Worm (Caenorhabditis elegans) whole organism, L1 larva: ENCODE measurements around the gene nspb-11.
A peak's percentile ranks its signal among the peaks of the same experiment; 100 is the strongest.

Experiments used
- C16A3.4 ChIP-seq: fragments of 150-350 bp; optimal IDR thresholded peaks from 2 replicates; lab custom pipeline; 2014; ENCODE audit warnings: missing biosample characterization, missing genetic modification characterization
- aha-1 ChIP-seq: fragments of 150-350 bp; optimal IDR thresholded peaks from 2 replicates; lab custom pipeline; 2014; ENCODE audit warnings: missing biosample characterization, missing genetic modification characterization
- aly-2 ChIP-seq: fragments of 150-350 bp; optimal IDR thresholded peaks from 2 replicates; lab custom pipeline; 2014; ENCODE audit warnings: missing biosample characterization, missing genetic modification characterization
- blmp-1 ChIP-seq: fragments of 150-350 bp; optimal IDR thresholded peaks from 2 replicates; lab custom pipeline; 2014; ENCODE audit warnings: missing biosample characterization, missing genetic modification characterization
- ceh-8 ChIP-seq: fragments of 200-800 bp; sonication (Bioruptor generic); optimal IDR thresholded peaks from 2 replicates; lab custom pipeline; 2018; ENCODE audit warnings: mild to moderate bottlenecking, missing genetic modification characterization, moderate library complexity, missing compliant biosample characterization
- dsc-1 ChIP-seq: sonication (generic microtip); optimal IDR thresholded peaks from 2 replicates; lab custom pipeline; 2016; ENCODE audit warnings: mild to moderate bottlenecking, missing genetic modification characterization, missing compliant biosample characterization
- efl-1 ChIP-seq, 4 experiments: fragments of 150-350 bp; optimal IDR thresholded peaks in 3 of 4; peaks in 1 of 4; 1 replicate in 1 of 4; 2 replicates in 3 of 4; lab custom pipeline; 2014; ENCODE audit warnings: missing biosample characterization in 2 of 4, missing genetic modification characterization in 2 of 4, missing genetic modification reagents in 2 of 4
- efl-3 ChIP-seq: fragments of 200-800 bp; sonication (Bioruptor generic); optimal IDR thresholded peaks from 2 replicates; lab custom pipeline; 2018; ENCODE audit warnings: mild to moderate bottlenecking, missing genetic modification characterization, missing compliant biosample characterization
- fkh-10 ChIP-seq: sonication (generic microtip); optimal IDR thresholded peaks from 2 replicates; lab custom pipeline; 2017; ENCODE audit warnings: missing biosample characterization, missing genetic modification reagents, missing genetic modification characterization
- fkh-4 ChIP-seq: sonication (generic microtip); optimal IDR thresholded peaks from 2 replicates; lab custom pipeline; 2016; ENCODE audit warnings: missing compliant biosample characterization, missing genetic modification characterization, borderline replicate concordance
- grh-1 ChIP-seq: fragments of 200-800 bp; sonication (Bioruptor generic); IDR thresholded peaks from 2 replicates; pipeline ENCODE4 v1.3.6; 2022; ENCODE audit warnings: missing genetic modification reagents, missing genetic modification characterization, missing compliant biosample characterization
- hlh-4 ChIP-seq: sonication (generic microtip); optimal IDR thresholded peaks from 2 replicates; lab custom pipeline; 2016; ENCODE audit warnings: mild to moderate bottlenecking, missing genetic modification characterization, missing compliant biosample characterization
- hpl-2 ChIP-seq: fragments of 150-350 bp; optimal IDR thresholded peaks from 2 replicates; lab custom pipeline; 2014; ENCODE audit warnings: missing biosample characterization, missing genetic modification reagents, missing genetic modification characterization
- irx-1 ChIP-seq: sonication (generic microtip); optimal IDR thresholded peaks from 2 replicates; lab custom pipeline; 2016; ENCODE audit warnings: missing genetic modification characterization, missing compliant biosample characterization
- jun-1 ChIP-seq: fragments of 150-350 bp; optimal IDR thresholded peaks from 2 replicates; lab custom pipeline; 2014; ENCODE audit warnings: missing biosample characterization, missing genetic modification reagents, missing genetic modification characterization
- lin-15B ChIP-seq: fragments of 150-350 bp; sonication (generic microtip); optimal IDR thresholded peaks from 3 replicates; lab custom pipeline; 2014; ENCODE audit warnings: missing biosample characterization, missing genetic modification characterization
- lin-35 ChIP-seq, 2 experiments: fragments of 150-350 bp; optimal IDR thresholded peaks; 2 replicates each; lab custom pipeline; 2014; ENCODE audit warnings: missing biosample characterization in 2 of 2, missing genetic modification characterization in 2 of 2, missing genetic modification reagents in 2 of 2
- lir-3 ChIP-seq: sonication (generic microtip); optimal IDR thresholded peaks from 2 replicates; lab custom pipeline; 2016; ENCODE audit warnings: mild to moderate bottlenecking, missing genetic modification characterization, moderate library complexity, missing compliant biosample characterization; ENCODE audit not compliant: poor library complexity
- mab-9 ChIP-seq: fragments of 200-800 bp; sonication (Bioruptor generic); IDR thresholded peaks from 2 replicates; pipeline ENCODE4 v1.3.6; 2022; ENCODE audit warnings: missing genetic modification reagents, missing genetic modification characterization, missing compliant biosample characterization
- mdl-1 ChIP-seq, 2 experiments: fragments of 150-350 bp; optimal IDR thresholded peaks; 2 replicates each; lab custom pipeline; 2014 to 2017; ENCODE audit warnings: missing biosample characterization in 2 of 2, missing genetic modification characterization in 2 of 2, inconsistent platforms in 1 of 2
- nhr-11 ChIP-seq: fragments of 150-350 bp; optimal IDR thresholded peaks from 2 replicates; lab custom pipeline; 2014; ENCODE audit warnings: missing biosample characterization, missing genetic modification characterization
- nhr-12 ChIP-seq: sonication (generic microtip); optimal IDR thresholded peaks from 2 replicates; lab custom pipeline; 2017; ENCODE audit warnings: missing biosample characterization, missing genetic modification characterization
- nhr-19 ChIP-seq: fragments of 200-800 bp; sonication (Bioruptor generic); conservative IDR thresholded peaks from 2 replicates; pipeline ENCODE4 v1.3.6; 2022; ENCODE audit warnings: missing genetic modification characterization, missing compliant biosample characterization
- nhr-20 ChIP-seq: sonication (generic microtip); optimal IDR thresholded peaks from 2 replicates; lab custom pipeline; 2016; ENCODE audit warnings: mild to moderate bottlenecking, missing genetic modification characterization, missing compliant biosample characterization
- nhr-237 ChIP-seq: fragments of 150-350 bp; optimal IDR thresholded peaks from 2 replicates; lab custom pipeline; 2014; ENCODE audit warnings: missing biosample characterization, missing genetic modification characterization
- nhr-47 ChIP-seq: sonication (generic microtip); optimal IDR thresholded peaks from 2 replicates; lab custom pipeline; 2016; ENCODE audit warnings: mild to moderate bottlenecking, missing genetic modification characterization, moderate library complexity, missing compliant biosample characterization
- nhr-71 ChIP-seq: sonication (generic microtip); optimal IDR thresholded peaks from 2 replicates; lab custom pipeline; 2016; ENCODE audit warnings: mild to moderate bottlenecking, missing genetic modification characterization, moderate library complexity, missing compliant biosample characterization
- nhr-77 ChIP-seq: fragments of 150-350 bp; optimal IDR thresholded peaks from 2 replicates; lab custom pipeline; 2014; ENCODE audit warnings: missing biosample characterization, missing genetic modification characterization
- nhr-85 ChIP-seq: sonication (generic microtip); peaks from one replicate; lab custom pipeline; 2016; ENCODE audit warnings: missing genetic modification characterization, inconsistent platforms, missing compliant biosample characterization
- nhr-90 ChIP-seq: sonication (generic microtip); optimal IDR thresholded peaks from 2 replicates; lab custom pipeline; 2016; ENCODE audit warnings: mild to moderate bottlenecking, missing genetic modification characterization, missing compliant biosample characterization; ENCODE audit not compliant: poor library complexity
- pag-3 ChIP-seq: sonication (generic microtip); optimal IDR thresholded peaks from 2 replicates; lab custom pipeline; 2017; ENCODE audit warnings: missing genetic modification characterization, mild to moderate bottlenecking, missing compliant biosample characterization, antibody characterized with exemption, borderline replicate concordance; ENCODE audit not compliant: insufficient read depth
- pax-3 ChIP-seq: fragments of 200-800 bp; sonication (Bioruptor generic); optimal IDR thresholded peaks from 2 replicates; lab custom pipeline; 2018; ENCODE audit warnings: mild to moderate bottlenecking, missing genetic modification characterization, moderate library complexity, missing compliant biosample characterization
- pqm-1 ChIP-seq: sonication (generic microtip); optimal IDR thresholded peaks from 3 replicates; lab custom pipeline; 2017; ENCODE audit warnings: missing biosample characterization, missing genetic modification characterization
- rnt-1 ChIP-seq: sonication (generic microtip); optimal IDR thresholded peaks from 2 replicates; lab custom pipeline; 2016; ENCODE audit warnings: mild to moderate bottlenecking, missing genetic modification characterization, moderate library complexity, missing compliant biosample characterization
- skn-1 ChIP-seq: fragments of 150-350 bp; optimal IDR thresholded peaks from 2 replicates; lab custom pipeline; 2014; ENCODE audit warnings: missing biosample characterization, missing genetic modification characterization
- snpc-4 ChIP-seq: fragments of 150-350 bp; optimal IDR thresholded peaks from 2 replicates; lab custom pipeline; 2014; ENCODE audit warnings: missing biosample characterization, missing genetic modification characterization
- snu-23 ChIP-seq: sonication (generic microtip); optimal IDR thresholded peaks from 2 replicates; lab custom pipeline; 2016; ENCODE audit warnings: missing genetic modification characterization, missing compliant biosample characterization
- sox-4 ChIP-seq: sonication (generic microtip); optimal IDR thresholded peaks from 2 replicates; lab custom pipeline; 2016; ENCODE audit warnings: missing genetic modification characterization, missing compliant biosample characterization
- sptf-1 ChIP-seq: fragments of 150-350 bp; optimal IDR thresholded peaks from 2 replicates; lab custom pipeline; 2014; ENCODE audit warnings: missing biosample characterization, missing genetic modification characterization
- tbx-2 ChIP-seq: sonication (generic microtip); optimal IDR thresholded peaks from 2 replicates; lab custom pipeline; 2016; ENCODE audit warnings: missing genetic modification characterization, missing compliant biosample characterization
- unc-62 ChIP-seq: fragments of 150-350 bp; optimal IDR thresholded peaks from 2 replicates; lab custom pipeline; 2014; ENCODE audit warnings: missing biosample characterization, missing genetic modification reagents, missing genetic modification characterization
- unc-98 ChIP-seq: fragments of 200-800 bp; sonication (Bioruptor generic); IDR thresholded peaks from 2 replicates; pipeline ENCODE4 v1.3.6; 2022; ENCODE audit warnings: missing genetic modification characterization, missing compliant biosample characterization
- vab-15 ChIP-seq: sonication (generic microtip); optimal IDR thresholded peaks from 2 replicates; lab custom pipeline; 2017; ENCODE audit warnings: missing genotype, mild to moderate bottlenecking, missing genetic modification characterization, missing compliant biosample characterization
- ztf-4 ChIP-seq: fragments of 150-350 bp; optimal IDR thresholded peaks from 2 replicates; lab custom pipeline; 2014; ENCODE audit warnings: missing biosample characterization, missing genetic modification characterization

The nspb-11 gene

ce11 chrII:12953297-12953696 is 46.1 kb downstream of the nspb-11 start (continued):
- TF ChIP-seq nhr-47 (tag; lab: Kevin White, UChicago), result peak; percentile 46
- no peak for TF ChIP-seq pax-3
- no peak for TF ChIP-seq nhr-90 (tag; lab: Kevin White, UChicago)
- no peak for TF ChIP-seq nhr-19 (GFP tag; lab: Robert Waterston, UW)
- TF ChIP-seq blmp-1, result peak; percentile 56
- TF ChIP-seq tbx-2 (tag; lab: Kevin White, UChicago), result no peak
- no peak for TF ChIP-seq nhr-12 (tag; lab: Kevin White, UChicago)
- peak; percentile 16 for TF ChIP-seq nhr-20 (tag; lab: Kevin White, UChicago)
- peak; percentile 60 for TF ChIP-seq nhr-71 (tag; lab: Kevin White, UChicago)
- no peak for TF ChIP-seq lin-15B (tag; lab: Kevin White, UChicago)
- TF ChIP-seq grh-1 (GFP tag; lab: Robert Waterston, UW), result no peak
- TF ChIP-seq ceh-8 (GFP tag; lab: Kevin White, UChicago), result no peak
- no peak for TF ChIP-seq sox-4 (tag; lab: Kevin White, UChicago)
- no peak for TF ChIP-seq unc-62 (GFP tag; lab: Kevin White, UChicago)
- no peak for TF ChIP-seq nhr-85 (tag; lab: Kevin White, UChicago)
- peak in 1 of 2 experiments; percentile 48 for TF ChIP-seq mdl-1 (tag; optimal IDR thresholded peaks at IDR 0.05; lab: Kevin White, UChicago)
- peak; percentile 46 for TF ChIP-seq snu-23
- TF ChIP-seq irx-1 (tag; lab: Kevin White, UChicago), result no peak
- TF ChIP-seq hpl-2 (GFP tag; lab: Kevin White, UChicago), result no peak
- no peak for TF ChIP-seq lir-3 (tag; lab: Kevin White, UChicago)
- TF ChIP-seq sptf-1, result no peak
- no peak for TF ChIP-seq hlh-4 (tag; lab: Kevin White, UChicago)
- TF ChIP-seq aha-1 (tag; lab: Kevin White, UChicago), result no peak
- no peak for TF ChIP-seq nhr-237
- TF ChIP-seq unc-98 (GFP tag; lab: Robert Waterston, UW), result no peak
- no peak for TF ChIP-seq nhr-77 (tag; lab: Kevin White, UChicago)
- no peak for TF ChIP-seq mab-9
- TF ChIP-seq pqm-1 (tag; lab: Kevin White, UChicago), result no peak
- no peak for TF ChIP-seq pag-3 (tag; lab: Kevin White, UChicago)
- peak; percentile 1 for TF ChIP-seq dsc-1 (tag; lab: Kevin White, UChicago)
- no peak for TF ChIP-seq nhr-11
- TF ChIP-seq vab-15 (tag; lab: Kevin White, UChicago), result no peak
- no peak for TF ChIP-seq jun-1 (tag; lab: Kevin White, UChicago)
- TF ChIP-seq snpc-4, result peak; percentile 78
- peak; percentile 17 for TF ChIP-seq C16A3.4 (tag; lab: Kevin White, UChicago)
- TF ChIP-seq rnt-1 (tag; lab: Kevin White, UChicago), result peak; percentile 81
- no peak for TF ChIP-seq fkh-4 (tag; lab: Kevin White, UChicago)
- TF ChIP-seq efl-3, result no peak
- TF ChIP-seq lin-35 (GFP tag; optimal IDR thresholded peaks at IDR 0.05; lab: Kevin White, UChicago), result peak in 1 of 2 experiments; percentile 44
- peak; percentile 57 for TF ChIP-seq skn-1 (tag; lab: Kevin White, UChicago)
- no peak for TF ChIP-seq aly-2 (tag; lab: Kevin White, UChicago)
- TF ChIP-seq ztf-4 (tag; lab: Kevin White, UChicago), result no peak

ce11 chrII:12954670-12955069 is 47.5 kb downstream of the nspb-11 start, which contains the start of the genes Y38F1A.1 and Y38F1A.2:
Gene Y38F1A.1 (minus strand): TSS chrII:12954770.
Gene Y38F1A.2 (plus strand): TSS chrII:12954958.
- TF ChIP-seq fkh-10 (GFP tag; lab: Kevin White, UChicago) (no peak), lin-15B (tag; lab: Kevin White, UChicago) (no peak), efl-1 (optimal IDR thresholded peaks at IDR 0.05; lab: Kevin White, UChicago) (no peak), efl-1 (GFP tag; optimal IDR thresholded peaks at IDR 0.05 in 1 of 2; lab: Kevin White, UChicago) (peak in 1 of 2 experiments; percentile 37)
